Worm (Caenorhabditis elegans) whole organism, L1 larva: Measurements from ENCODE around the gene K09E2.1.

ENCODE experiments used
- C04F5.9 ChIP-seq: sonication (generic microtip); optimal IDR thresholded peaks from 2 replicates; lab custom pipeline; 2016; ENCODE audit warnings: missing genetic modification characterization, missing compliant biosample characterization
- C16A3.4 ChIP-seq: fragments of 150-350 bp; optimal IDR thresholded peaks from 2 replicates; lab custom pipeline; 2014; ENCODE audit warnings: missing biosample characterization, missing genetic modification characterization
- C34B4.2 ChIP-seq: sonication (generic microtip); optimal IDR thresholded peaks from 2 replicates; lab custom pipeline; 2017; ENCODE audit warnings: mild to moderate bottlenecking, missing genetic modification characterization, missing compliant biosample characterization
- F16B12.6 ChIP-seq: fragments of 150-350 bp; optimal IDR thresholded peaks from 2 replicates; lab custom pipeline; 2014; ENCODE audit warnings: missing biosample characterization, missing genetic modification characterization
- Y116A8C.19 ChIP-seq: sonication (generic microtip); optimal IDR thresholded peaks from 2 replicates; lab custom pipeline; 2016; ENCODE audit warnings: missing compliant biosample characterization, missing genetic modification characterization, borderline replicate concordance
- aha-1 ChIP-seq: fragments of 150-350 bp; optimal IDR thresholded peaks from 2 replicates; lab custom pipeline; 2014; ENCODE audit warnings: missing biosample characterization, missing genetic modification characterization
- alr-1 ChIP-seq: fragments of 200-800 bp; sonication (Bioruptor generic); optimal IDR thresholded peaks from 2 replicates; lab custom pipeline; 2018; ENCODE audit warnings: borderline replicate concordance, mild to moderate bottlenecking, missing genetic modification characterization, missing compliant biosample characterization
- blmp-1 ChIP-seq: fragments of 150-350 bp; optimal IDR thresholded peaks from 2 replicates; lab custom pipeline; 2014; ENCODE audit warnings: missing biosample characterization, missing genetic modification characterization
- ceh-8 ChIP-seq: fragments of 200-800 bp; sonication (Bioruptor generic); optimal IDR thresholded peaks from 2 replicates; lab custom pipeline; 2018; ENCODE audit warnings: mild to moderate bottlenecking, missing genetic modification characterization, moderate library complexity, missing compliant biosample characterization
- ceh-88 ChIP-seq: fragments of 200-800 bp; sonication (Bioruptor generic); IDR thresholded peaks from 2 replicates; pipeline ENCODE4 v1.3.6; 2022; ENCODE audit warnings: missing genetic modification characterization, missing compliant biosample characterization
- ceh-90 ChIP-seq: sonication (generic microtip); optimal IDR thresholded peaks from 2 replicates; lab custom pipeline; 2016; ENCODE audit warnings: missing genetic modification characterization, missing compliant biosample characterization
- ces-1 ChIP-seq: fragments of 150-350 bp; optimal IDR thresholded peaks from 2 replicates; lab custom pipeline; 2014; ENCODE audit warnings: missing biosample characterization, missing genetic modification reagents, missing genetic modification characterization
- egl-13 ChIP-seq: sonication (generic microtip); optimal IDR thresholded peaks from 2 replicates; lab custom pipeline; 2016; ENCODE audit warnings: missing genotype, missing genetic modification reagents, missing genetic modification characterization, missing compliant biosample characterization
- elt-2 ChIP-seq: sonication (generic microtip); optimal IDR thresholded peaks from 2 replicates; lab custom pipeline; 2016; ENCODE audit warnings: missing genetic modification characterization, mild to moderate bottlenecking, inconsistent platforms, missing compliant biosample characterization, missing genetic modification reagents
- elt-3 ChIP-seq, 6 experiments: fragments of 150-350 bp in 1 of 6; sonication (generic microtip); optimal IDR thresholded peaks; 2 replicates each; lab custom pipeline; 2017 to 2018; ENCODE audit warnings: missing biosample characterization in 6 of 6, missing genetic modification characterization in 6 of 6, inconsistent platforms in 1 of 6
- ets-5 ChIP-seq: fragments of 200-800 bp; sonication (Bioruptor generic); IDR thresholded peaks from 2 replicates; pipeline ENCODE4 v1.3.6; 2022; ENCODE audit warnings: missing genetic modification characterization, missing compliant biosample characterization
- fkh-10 ChIP-seq: sonication (generic microtip); optimal IDR thresholded peaks from 2 replicates; lab custom pipeline; 2017; ENCODE audit warnings: missing biosample characterization, missing genetic modification reagents, missing genetic modification characterization
- fkh-8 ChIP-seq: sonication (generic microtip); optimal IDR thresholded peaks from 2 replicates; lab custom pipeline; 2016; ENCODE audit warnings: mild to moderate bottlenecking, missing genetic modification characterization, missing compliant biosample characterization
- fos-1 ChIP-seq: fragments of 150-350 bp; optimal IDR thresholded peaks from 2 replicates; lab custom pipeline; 2014; ENCODE audit warnings: missing biosample characterization, missing genetic modification characterization
- grh-1 ChIP-seq: fragments of 200-800 bp; sonication (Bioruptor generic); IDR thresholded peaks from 2 replicates; pipeline ENCODE4 v1.3.6; 2022; ENCODE audit warnings: missing genetic modification reagents, missing genetic modification characterization, missing compliant biosample characterization
- hlh-17 ChIP-seq: fragments of 200-800 bp; sonication (Bioruptor generic); optimal IDR thresholded peaks from 2 replicates; lab custom pipeline; 2018; ENCODE audit warnings: missing genetic modification characterization, mild to moderate bottlenecking, missing compliant biosample characterization, moderate library complexity, borderline replicate concordance
- hlh-4 ChIP-seq: sonication (generic microtip); optimal IDR thresholded peaks from 2 replicates; lab custom pipeline; 2016; ENCODE audit warnings: mild to moderate bottlenecking, missing genetic modification characterization, missing compliant biosample characterization
- hpl-2 ChIP-seq: fragments of 150-350 bp; optimal IDR thresholded peaks from 2 replicates; lab custom pipeline; 2014; ENCODE audit warnings: missing biosample characterization, missing genetic modification reagents, missing genetic modification characterization
- irx-1 ChIP-seq: sonication (generic microtip); optimal IDR thresholded peaks from 2 replicates; lab custom pipeline; 2016; ENCODE audit warnings: missing genetic modification characterization, missing compliant biosample characterization
- jun-1 ChIP-seq: fragments of 150-350 bp; optimal IDR thresholded peaks from 2 replicates; lab custom pipeline; 2014; ENCODE audit warnings: missing biosample characterization, missing genetic modification reagents, missing genetic modification characterization
- lin-13 ChIP-seq: fragments of 150-350 bp; optimal IDR thresholded peaks from 2 replicates; lab custom pipeline; 2014; ENCODE audit warnings: missing biosample characterization, missing genetic modification reagents, missing genetic modification characterization
- lin-15B ChIP-seq: fragments of 150-350 bp; sonication (generic microtip); optimal IDR thresholded peaks from 3 replicates; lab custom pipeline; 2014; ENCODE audit warnings: missing biosample characterization, missing genetic modification characterization
- lin-35 ChIP-seq, 2 experiments: fragments of 150-350 bp; optimal IDR thresholded peaks; 2 replicates each; lab custom pipeline; 2014; ENCODE audit warnings: missing biosample characterization in 2 of 2, missing genetic modification characterization in 2 of 2, missing genetic modification reagents in 2 of 2
- mab-9 ChIP-seq: fragments of 200-800 bp; sonication (Bioruptor generic); IDR thresholded peaks from 2 replicates; pipeline ENCODE4 v1.3.6; 2022; ENCODE audit warnings: missing genetic modification reagents, missing genetic modification characterization, missing compliant biosample characterization
- mdl-1 ChIP-seq, 2 experiments: fragments of 150-350 bp; optimal IDR thresholded peaks; 2 replicates each; lab custom pipeline; 2014 to 2017; ENCODE audit warnings: missing biosample characterization in 2 of 2, missing genetic modification characterization in 2 of 2, inconsistent platforms in 1 of 2
- mef-2 ChIP-seq: fragments of 150-350 bp; optimal IDR thresholded peaks from 2 replicates; lab custom pipeline; 2014; ENCODE audit warnings: missing biosample characterization, missing genetic modification characterization
- mep-1 ChIP-seq: fragments of 150-350 bp; optimal IDR thresholded peaks from 2 replicates; lab custom pipeline; 2014; ENCODE audit warnings: missing biosample characterization, missing genetic modification characterization
- nhr-11 ChIP-seq: fragments of 150-350 bp; optimal IDR thresholded peaks from 2 replicates; lab custom pipeline; 2014; ENCODE audit warnings: missing biosample characterization, missing genetic modification characterization
- nhr-19 ChIP-seq: fragments of 200-800 bp; sonication (Bioruptor generic); conservative IDR thresholded peaks from 2 replicates; pipeline ENCODE4 v1.3.6; 2022; ENCODE audit warnings: missing genetic modification characterization, missing compliant biosample characterization
- nhr-237 ChIP-seq: fragments of 150-350 bp; optimal IDR thresholded peaks from 2 replicates; lab custom pipeline; 2014; ENCODE audit warnings: missing biosample characterization, missing genetic modification characterization
- nhr-28 ChIP-seq: fragments of 150-350 bp; optimal IDR thresholded peaks from 2 replicates; lab custom pipeline; 2014; ENCODE audit warnings: missing biosample characterization, missing genetic modification characterization
- nhr-71 ChIP-seq: sonication (generic microtip); optimal IDR thresholded peaks from 2 replicates; lab custom pipeline; 2016; ENCODE audit warnings: mild to moderate bottlenecking, missing genetic modification characterization, moderate library complexity, missing compliant biosample characterization
- nhr-77 ChIP-seq: fragments of 150-350 bp; optimal IDR thresholded peaks from 2 replicates; lab custom pipeline; 2014; ENCODE audit warnings: missing biosample characterization, missing genetic modification characterization
- nhr-84 ChIP-seq: sonication (generic microtip); optimal IDR thresholded peaks from 2 replicates; lab custom pipeline; 2017; ENCODE audit warnings: missing biosample characterization, missing genetic modification characterization
- pag-3 ChIP-seq: sonication (generic microtip); optimal IDR thresholded peaks from 2 replicates; lab custom pipeline; 2017; ENCODE audit warnings: missing genetic modification characterization, mild to moderate bottlenecking, missing compliant biosample characterization, antibody characterized with exemption, borderline replicate concordance; ENCODE audit not compliant: insufficient read depth
- pax-3 ChIP-seq: fragments of 200-800 bp; sonication (Bioruptor generic); optimal IDR thresholded peaks from 2 replicates; lab custom pipeline; 2018; ENCODE audit warnings: mild to moderate bottlenecking, missing genetic modification characterization, moderate library complexity, missing compliant biosample characterization
- pqm-1 ChIP-seq: sonication (generic microtip); optimal IDR thresholded peaks from 3 replicates; lab custom pipeline; 2017; ENCODE audit warnings: missing biosample characterization, missing genetic modification characterization
- snu-23 ChIP-seq: sonication (generic microtip); optimal IDR thresholded peaks from 2 replicates; lab custom pipeline; 2016; ENCODE audit warnings: missing genetic modification characterization, missing compliant biosample characterization
- sptf-1 ChIP-seq: fragments of 150-350 bp; optimal IDR thresholded peaks from 2 replicates; lab custom pipeline; 2014; ENCODE audit warnings: missing biosample characterization, missing genetic modification characterization
- sup-37 ChIP-seq: fragments of 200-800 bp; sonication (Bioruptor generic); optimal IDR thresholded peaks from 2 replicates; lab custom pipeline; 2018; ENCODE audit warnings: mild to moderate bottlenecking, missing genetic modification characterization, missing compliant biosample characterization
- swsn-7 ChIP-seq: sonication (generic microtip); optimal IDR thresholded peaks from 2 replicates; lab custom pipeline; 2016; ENCODE audit warnings: missing genetic modification characterization, missing compliant biosample characterization
- tbx-2 ChIP-seq: sonication (generic microtip); optimal IDR thresholded peaks from 2 replicates; lab custom pipeline; 2016; ENCODE audit warnings: missing genetic modification characterization, missing compliant biosample characterization
- unc-130 ChIP-seq: fragments of 150-350 bp; optimal IDR thresholded peaks from 2 replicates; lab custom pipeline; 2017; ENCODE audit warnings: missing biosample characterization, missing genetic modification characterization, inconsistent platforms
- unc-30 ChIP-seq: sonication (generic microtip); optimal IDR thresholded peaks from 2 replicates; lab custom pipeline; 2017; ENCODE audit warnings: missing biosample characterization, missing genetic modification characterization
- unc-62 ChIP-seq: fragments of 150-350 bp; optimal IDR thresholded peaks from 2 replicates; lab custom pipeline; 2014; ENCODE audit warnings: missing biosample characterization, missing genetic modification reagents, missing genetic modification characterization
- unc-86 ChIP-seq: sonication (generic microtip); optimal IDR thresholded peaks from 2 replicates; lab custom pipeline; 2016; ENCODE audit warnings: missing genetic modification characterization, missing compliant biosample characterization
- vab-15 ChIP-seq: sonication (generic microtip); optimal IDR thresholded peaks from 2 replicates; lab custom pipeline; 2017; ENCODE audit warnings: missing genotype, mild to moderate bottlenecking, missing genetic modification characterization, missing compliant biosample characterization
- xbp-1 ChIP-seq: sonication (generic microtip); optimal IDR thresholded peaks from 2 replicates; lab custom pipeline; 2016; ENCODE audit warnings: missing genetic modification characterization, missing compliant biosample characterization
- zip-4 ChIP-seq: fragments of 200-800 bp; sonication (Bioruptor generic); optimal IDR thresholded peaks from 2 replicates; lab custom pipeline; 2018; ENCODE audit warnings: mild to moderate bottlenecking, missing genetic modification characterization, moderate library complexity, missing compliant biosample characterization

The K09E2.1 gene

DNA sequence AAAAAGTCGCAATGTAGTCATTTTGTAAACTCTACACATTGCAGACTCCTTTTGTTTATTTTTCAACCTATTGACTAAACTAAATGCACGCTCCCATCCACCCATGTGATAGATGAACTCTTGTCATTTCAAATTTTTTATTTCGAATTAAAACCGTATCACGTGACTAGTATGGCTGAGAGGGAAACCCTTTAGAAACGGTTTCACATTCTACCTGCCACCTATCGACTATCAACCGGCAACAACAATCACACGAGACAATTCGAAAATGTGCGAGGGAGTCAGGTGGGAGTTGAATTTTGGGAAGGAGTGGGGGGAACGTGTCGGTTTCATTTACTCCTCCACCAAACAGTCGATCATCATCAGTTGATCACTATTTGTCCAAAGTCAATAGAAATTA lies 7.2 kb upstream of the K09E2.1 start (continued):
- no peak for TF ChIP-seq vab-15 (tag; lab: Kevin White, UChicago)
- TF ChIP-seq nhr-19 = peak; percentile 67
- no peak for TF ChIP-seq ceh-8 (GFP tag; lab: Kevin White, UChicago)
- no peak for TF ChIP-seq mab-9 (GFP tag; lab: Robert Waterston, UW)
- no peak for TF ChIP-seq fkh-8 (tag; lab: Kevin White, UChicago)
- TF ChIP-seq sptf-1 (tag; lab: Kevin White, UChicago) = no peak
- peak in 1 of 2 experiments; percentile 88 for TF ChIP-seq mdl-1 (tag; optimal IDR thresholded peaks at IDR 0.05; lab: Kevin White, UChicago)
- no peak for TF ChIP-seq pqm-1 (tag; lab: Kevin White, UChicago)
- TF ChIP-seq nhr-237 (tag; lab: Kevin White, UChicago) = no peak
- peak; percentile 15 for TF ChIP-seq blmp-1 (tag; lab: Kevin White, UChicago)
- TF ChIP-seq ets-5 (GFP tag; lab: Robert Waterston, UW) = no peak
- TF ChIP-seq unc-62 (GFP tag; lab: Kevin White, UChicago) = no peak
- TF ChIP-seq swsn-7 (tag; lab: Kevin White, UChicago) = peak; percentile 3
- TF ChIP-seq lin-15B = no peak
- no peak for TF ChIP-seq jun-1 (tag; lab: Kevin White, UChicago)
- TF ChIP-seq lin-35 (GFP tag; optimal IDR thresholded peaks at IDR 0.05; lab: Kevin White, UChicago) = peak in 1 of 2 experiments; percentile 86
- TF ChIP-seq unc-86 (tag; lab: Kevin White, UChicago) = no peak
- no peak for TF ChIP-seq unc-30 (tag; lab: Kevin White, UChicago)
- no peak for TF ChIP-seq hpl-2 (GFP tag; lab: Kevin White, UChicago)
- TF ChIP-seq fkh-10 (GFP tag; lab: Kevin White, UChicago) = no peak
- no peak for TF ChIP-seq Y116A8C.19 (tag; lab: Kevin White, UChicago)
- TF ChIP-seq elt-3 (tag; optimal IDR thresholded peaks at IDR 0.05; lab: Kevin White, UChicago) = peak in 2 of 6 experiments; percentile 57 to 58
- no peak for TF ChIP-seq aha-1
- no peak for TF ChIP-seq fos-1 (tag; lab: Kevin White, UChicago)
- no peak for TF ChIP-seq egl-13 (tag; lab: Kevin White, UChicago)
- TF ChIP-seq mep-1 (tag; lab: Kevin White, UChicago) = peak; percentile 47
- no peak for TF ChIP-seq ceh-88 (GFP tag; lab: Robert Waterston, UW)
- TF ChIP-seq C34B4.2 = no peak
- no peak for TF ChIP-seq mef-2 (tag; lab: Kevin White, UChicago)
- peak; percentile 5 for TF ChIP-seq C16A3.4 (tag; lab: Kevin White, UChicago)
- TF ChIP-seq nhr-28 (tag; lab: Kevin White, UChicago) = no peak
- TF ChIP-seq elt-2 (tag; lab: Kevin White, UChicago) = peak; percentile 88
- TF ChIP-seq pax-3 (tag; lab: Kevin White, UChicago) = no peak
- no peak for TF ChIP-seq hlh-17
- TF ChIP-seq unc-130 (tag; lab: Kevin White, UChicago) = peak; percentile 3
- no peak for TF ChIP-seq C04F5.9 (tag; lab: Kevin White, UChicago)
- no peak for TF ChIP-seq ceh-90
- peak; percentile 87 for TF ChIP-seq nhr-71 (tag; lab: Kevin White, UChicago)
- TF ChIP-seq lin-13 = no peak
- TF ChIP-seq hlh-4 (tag; lab: Kevin White, UChicago) = no peak
- no peak for TF ChIP-seq xbp-1 (tag; lab: Kevin White, UChicago)
- TF ChIP-seq pag-3 (tag; lab: Kevin White, UChicago) = peak; percentile 24
- peak; percentile 71 for TF ChIP-seq snu-23 (GFP tag; lab: Kevin White, UChicago)
- no peak for TF ChIP-seq irx-1 (tag; lab: Kevin White, UChicago)
- peak; percentile 37; the same call in 1 of the 2 replicates for TF ChIP-seq grh-1 (GFP tag; lab: Robert Waterston, UW)
- TF ChIP-seq nhr-77 (tag; lab: Kevin White, UChicago) = no peak
- no peak for TF ChIP-seq nhr-11 (tag; lab: Kevin White, UChicago)
- TF ChIP-seq nhr-84 (tag; lab: Kevin White, UChicago) = no peak
- no peak for TF ChIP-seq F16B12.6 (tag; lab: Kevin White, UChicago)
- no peak for TF ChIP-seq sup-37 (GFP tag; lab: Kevin White, UChicago)
- peak; percentile 66 for TF ChIP-seq tbx-2 (tag; lab: Kevin White, UChicago)
- TF ChIP-seq ces-1 (GFP tag; lab: Kevin White, UChicago) = no peak
- TF ChIP-seq zip-4 (GFP tag; lab: Kevin White, UChicago) = no peak
- no peak for TF ChIP-seq alr-1
